Fruit fly (Drosophila melanogaster) whole organism: ENCODE measurements around the gene lbe.

Experiments
- CG8478 ChIP-seq: fragments of >200 bp; optimal IDR thresholded peaks from 2 replicates; lab custom pipeline; 2018; ENCODE audit warnings: inconsistent platforms
- Dll ChIP-seq: fragments of >200 bp; optimal IDR thresholded peaks from 2 replicates; lab custom pipeline; 2017
- EcR ChIP-seq, 2 experiments: fragments of >200 bp; optimal IDR thresholded peaks; 2 replicates each; lab custom pipeline; 2017; ENCODE audit warnings: missing biosample characterization in 2 of 2, missing genetic modification characterization in 2 of 2, missing genetic modification reagents in 2 of 2
- pan ChIP-seq: fragments of >200 bp; optimal IDR thresholded peaks from 2 replicates; lab custom pipeline; 2017
- psq ChIP-seq: fragments of >200 bp; optimal IDR thresholded peaks from 2 replicates; lab custom pipeline; 2017
- usp ChIP-seq: fragments of >200 bp; optimal IDR thresholded peaks from 2 replicates; lab custom pipeline; 2017; ENCODE audit warnings: missing biosample characterization, missing genetic modification characterization, mixed read lengths

dm6 chr3R:21470272-21470671 lies 23.9 kb upstream of the lbe start:
- TF ChIP-seq psq (lab: Kevin White, UChicago), result no peak
- TF ChIP-seq CG8478 (lab: Kevin White, UChicago), result no peak
- TF ChIP-seq EcR (GFP tag; optimal IDR thresholded peaks at IDR 0.05; lab: Kevin White, UChicago), result no peak
- TF ChIP-seq pan, result no peak
- no peak for TF ChIP-seq usp (GFP tag; lab: Kevin White, UChicago)
- TF ChIP-seq Dll (lab: Kevin White, UChicago), result no peak
